Worm (Caenorhabditis elegans) whole organism, young adult: ENCODE results near the gene T24C4.5.

Experiments
- T26A5.8 ChIP-seq: sonication (generic microtip); optimal IDR thresholded peaks from 2 replicates; lab custom pipeline; 2016; ENCODE audit warnings: missing genetic modification characterization, missing compliant biosample characterization
- bed-1 ChIP-seq: fragments of 200-800 bp; sonication (Bioruptor generic); IDR thresholded peaks from 2 replicates; pipeline ENCODE4 v1.3.6; 2022; ENCODE audit warnings: missing genetic modification reagents, missing genetic modification characterization, missing compliant biosample characterization
- ceh-40 ChIP-seq: fragments of 200-800 bp; sonication (Bioruptor generic); IDR thresholded peaks from 2 replicates; pipeline ENCODE4 v1.3.6; 2022; ENCODE audit warnings: missing genetic modification characterization, missing compliant biosample characterization
- ceh-58 ChIP-seq: fragments of 200-800 bp; sonication (Bioruptor generic); IDR thresholded peaks from 2 replicates; pipeline ENCODE4 v1.3.6; 2022; ENCODE audit warnings: missing genetic modification characterization, missing compliant biosample characterization
- ceh-91 ChIP-seq: fragments of 200-800 bp; sonication (Bioruptor generic); IDR thresholded peaks from 2 replicates; pipeline ENCODE4 v1.3.6; 2022; ENCODE audit warnings: missing genetic modification reagents, missing genetic modification characterization, missing compliant biosample characterization
- efl-1 ChIP-seq: fragments of 150-350 bp; optimal IDR thresholded peaks from 2 replicates; lab custom pipeline; 2014; ENCODE audit warnings: missing biosample characterization, missing genetic modification reagents, missing genetic modification characterization
- hmg-20 ChIP-seq: fragments of 200-800 bp; sonication (Bioruptor generic); IDR thresholded peaks from 2 replicates; pipeline ENCODE4 v1.3.6; 2022; ENCODE audit warnings: missing genetic modification reagents, missing genetic modification characterization, missing compliant biosample characterization
- lin-26 ChIP-seq: fragments of 200-800 bp; sonication (Bioruptor generic); IDR thresholded peaks from 2 replicates; pipeline ENCODE4 v1.3.6; 2022; ENCODE audit warnings: missing genetic modification reagents, missing genetic modification characterization, missing compliant biosample characterization
- nfya-1 ChIP-seq: sonication (generic microtip); optimal IDR thresholded peaks from 2 replicates; lab custom pipeline; 2017; ENCODE audit warnings: antibody characterized with exemption, missing compliant biosample characterization, missing genetic modification characterization, borderline replicate concordance; ENCODE audit not compliant: insufficient read depth
- nhr-80 ChIP-seq: sonication (generic microtip); optimal IDR thresholded peaks from 2 replicates; lab custom pipeline; 2016; ENCODE audit warnings: missing genetic modification characterization, missing compliant biosample characterization
- rec-8 ChIP-seq, 2 experiments: sonication (generic microtip); optimal IDR thresholded peaks; 2 replicates each; lab custom pipeline; 2016; ENCODE audit warnings: mild to moderate bottlenecking in 2 of 2, missing genetic modification characterization in 2 of 2, missing genetic modification reagents in 2 of 2, missing genotype in 2 of 2, missing biosample characterization in 1 of 2, missing compliant biosample characterization in 1 of 2, moderate library complexity in 1 of 2
- sea-2 ChIP-seq: fragments of 200-800 bp; sonication (Bioruptor generic); IDR thresholded peaks from 2 replicates; pipeline ENCODE4 v1.3.6; 2022; ENCODE audit warnings: missing genetic modification characterization, missing compliant biosample characterization

ce11 chrIII:896904-897303, 17.4 kb upstream of the T24C4.5 start:
- TF ChIP-seq efl-1 (GFP tag; lab: Kevin White, UChicago), result no peak
- TF ChIP-seq sea-2 (GFP tag; lab: Robert Waterston, UW), result no peak
- no peak for TF ChIP-seq lin-26 (GFP tag; lab: Robert Waterston, UW)
- no peak for TF ChIP-seq ceh-40 (GFP tag; lab: Robert Waterston, UW)
- TF ChIP-seq ceh-91 (GFP tag; lab: Robert Waterston, UW), result no peak
- no peak for TF ChIP-seq bed-1 (GFP tag; lab: Robert Waterston, UW)
- no peak for TF ChIP-seq hmg-20
- TF ChIP-seq ceh-58, result no peak
- TF ChIP-seq nfya-1 (tag; lab: Kevin White, UChicago), result no peak
- TF ChIP-seq rec-8 (tag; optimal IDR thresholded peaks at IDR 0.05; lab: Kevin White, UChicago), result no peak
- no peak for TF ChIP-seq T26A5.8 (tag; lab: Kevin White, UChicago)
- no peak for TF ChIP-seq nhr-80 (tag; lab: Kevin White, UChicago)
